Fruit fly (Drosophila melanogaster) whole organism, embryonic: ENCODE data around the gene Pax.

Source experiments
- Abd-B ChIP-seq: fragments of 200-800 bp; sonication (Bioruptor generic); optimal IDR thresholded peaks from 2 replicates; lab custom pipeline; 2018; ENCODE audit warnings: missing biosample characterization, mild to moderate bottlenecking, missing genetic modification characterization, moderate library complexity
- Asciz ChIP-seq: fragments of 200-800 bp; sonication (Bioruptor generic); optimal IDR thresholded peaks from 2 replicates; lab custom pipeline; 2017; ENCODE audit warnings: missing biosample characterization, mild to moderate bottlenecking, missing genetic modification characterization, missing genetic modification reagents
- CG10959 ChIP-seq: fragments of 200-800 bp; sonication (Bioruptor generic); IDR thresholded peaks from 2 replicates; pipeline ENCODE4 v1.3.6; 2022; ENCODE audit warnings: missing biosample characterization, missing genetic modification characterization
- CG11093 ChIP-seq: fragments of 200-800 bp; sonication (Bioruptor generic); IDR thresholded peaks from 3 replicates; pipeline ENCODE4 v1.3.6; 2022; ENCODE audit warnings: missing biosample characterization, missing genetic modification characterization
- CG12219 ChIP-seq: fragments of 200-800 bp; sonication (Bioruptor generic); optimal IDR thresholded peaks from 3 replicates; lab custom pipeline; 2018; ENCODE audit warnings: missing biosample characterization, mild to moderate bottlenecking, missing genetic modification characterization
- CG1529 ChIP-seq: fragments of 200-800 bp; sonication (Bioruptor generic); optimal IDR thresholded peaks from 3 replicates; lab custom pipeline; 2018; ENCODE audit warnings: missing biosample characterization, missing genetic modification characterization
- CG15479 ChIP-seq: fragments of 200-800 bp; sonication (Bioruptor generic); optimal IDR thresholded peaks from 3 replicates; lab custom pipeline; 2019; ENCODE audit warnings: missing biosample characterization, mild to moderate bottlenecking, missing genetic modification characterization, moderate library complexity
- CG17612 ChIP-seq: fragments of 200-800 bp; sonication (Bioruptor generic); IDR thresholded peaks from 2 replicates; pipeline ENCODE4 v1.3.6; 2022; ENCODE audit warnings: missing biosample characterization, missing genetic modification characterization
- CG2875 ChIP-seq: fragments of 200-800 bp; sonication (Bioruptor generic); optimal IDR thresholded peaks from 2 replicates; lab custom pipeline; 2017; ENCODE audit warnings: missing biosample characterization, mild to moderate bottlenecking, missing genetic modification characterization, missing genetic modification reagents
- CG3163 ChIP-seq: fragments of 200-800 bp; sonication (Bioruptor generic); optimal IDR thresholded peaks from 3 replicates; lab custom pipeline; 2016; ENCODE audit warnings: missing biosample characterization, missing genetic modification characterization
- CG3847 ChIP-seq: fragments of 200-800 bp; sonication (Bioruptor generic); IDR thresholded peaks from 2 replicates; pipeline ENCODE4 v1.3.6; 2022; ENCODE audit warnings: missing biosample characterization, missing genetic modification characterization
- CG4424 ChIP-seq: fragments of 200-800 bp; sonication (Bioruptor generic); optimal IDR thresholded peaks from 3 replicates; lab custom pipeline; 2016; ENCODE audit warnings: missing biosample characterization, missing genetic modification characterization
- ERR ChIP-seq: fragments of 200-800 bp; sonication (Bioruptor generic); optimal IDR thresholded peaks from 2 replicates; lab custom pipeline; 2016; ENCODE audit warnings: missing biosample characterization, missing genetic modification characterization
- HHEX ChIP-seq: fragments of 200-800 bp; sonication (Bioruptor generic); optimal IDR thresholded peaks from 3 replicates; lab custom pipeline; 2017; ENCODE audit warnings: missing biosample characterization, mild to moderate bottlenecking, missing genetic modification characterization, missing genetic modification reagents
- Kr ChIP-seq: fragments of 200-800 bp; sonication (Bioruptor generic); optimal IDR thresholded peaks from 2 replicates; lab custom pipeline; 2017; ENCODE audit warnings: missing biosample characterization, mild to moderate bottlenecking, missing genetic modification characterization
- Lim3 ChIP-seq: fragments of 200-800 bp; sonication (Bioruptor generic); IDR thresholded peaks from 2 replicates; pipeline ENCODE4 v1.3.6; 2022; ENCODE audit warnings: missing biosample characterization, missing genetic modification characterization
- Ptx1 ChIP-seq: fragments of 200-800 bp; sonication (Bioruptor generic); IDR thresholded peaks from 2 replicates; pipeline ENCODE4 v1.3.6; 2022; ENCODE audit warnings: missing biosample characterization, missing genetic modification characterization
- Ravus ChIP-seq: fragments of 200-800 bp; sonication (Bioruptor generic); IDR thresholded peaks from 2 replicates; pipeline ENCODE4 v1.3.6; 2022; ENCODE audit warnings: missing biosample characterization, missing genetic modification characterization
- Sin3A ChIP-seq: fragments of >200 bp; optimal IDR thresholded peaks from 2 replicates; lab custom pipeline; 2018
- YL-1 ChIP-seq: fragments of 200-800 bp; sonication (Bioruptor generic); optimal IDR thresholded peaks from 3 replicates; lab custom pipeline; 2017; ENCODE audit warnings: missing biosample characterization, mild to moderate bottlenecking, missing genetic modification characterization
- ap ChIP-seq: fragments of 200-800 bp; sonication (Bioruptor generic); IDR thresholded peaks from 2 replicates; pipeline ENCODE4 v1.3.6; 2022; ENCODE audit warnings: missing biosample characterization, missing genetic modification characterization
- btn ChIP-seq: fragments of 200-800 bp; sonication (Bioruptor generic); optimal IDR thresholded peaks from 2 replicates; lab custom pipeline; 2016; ENCODE audit warnings: missing biosample characterization, missing genetic modification characterization
- cad ChIP-seq: fragments of >200 bp; optimal IDR thresholded peaks from 2 replicates; lab custom pipeline; 2017; ENCODE audit warnings: missing biosample characterization, missing genetic modification characterization
- cas ChIP-seq: fragments of 200-800 bp; sonication (Bioruptor generic); IDR thresholded peaks from 2 replicates; pipeline ENCODE4 v1.3.6; 2022; ENCODE audit warnings: missing biosample characterization, missing genetic modification characterization
- caup ChIP-seq: fragments of 200-800 bp; sonication (Bioruptor generic); optimal IDR thresholded peaks from 3 replicates; lab custom pipeline; 2017; ENCODE audit warnings: missing biosample characterization, mild to moderate bottlenecking, missing genetic modification characterization, moderate library complexity; ENCODE audit not compliant: severe bottlenecking
- chif ChIP-seq, 2 experiments: fragments of 200-800 bp; sonication (Bioruptor generic); optimal IDR thresholded peaks; 3 replicates each; lab custom pipeline; 2016; ENCODE audit warnings: missing biosample characterization in 2 of 2, missing genetic modification characterization in 2 of 2
- ems ChIP-seq: fragments of 200-800 bp; sonication (Bioruptor generic); optimal IDR thresholded peaks from 3 replicates; lab custom pipeline; 2016; ENCODE audit warnings: missing biosample characterization, missing genetic modification characterization
- en ChIP-seq: fragments of 200-800 bp; sonication (Bioruptor generic); optimal IDR thresholded peaks from 2 replicates; lab custom pipeline; 2016; ENCODE audit warnings: missing biosample characterization, missing genetic modification characterization
- eyg ChIP-seq: fragments of 200-800 bp; sonication (Bioruptor generic); optimal IDR thresholded peaks from 3 replicates; lab custom pipeline; 2016; ENCODE audit warnings: missing biosample characterization, missing genetic modification characterization
- gsb ChIP-seq: fragments of 200-800 bp; sonication (Bioruptor generic); IDR thresholded peaks from 2 replicates; pipeline ENCODE4 v1.3.6; 2022; ENCODE audit warnings: missing biosample characterization, missing genetic modification characterization
- lilli ChIP-seq: fragments of 200-800 bp; sonication (Bioruptor generic); optimal IDR thresholded peaks from 3 replicates; lab custom pipeline; 2016; ENCODE audit warnings: missing biosample characterization, missing genetic modification characterization
- lmd ChIP-seq: fragments of 200-800 bp; sonication (Bioruptor generic); IDR thresholded peaks from 2 replicates; pipeline ENCODE4 v1.3.6; 2022; ENCODE audit warnings: missing biosample characterization, missing genetic modification characterization
- mirr ChIP-seq: fragments of 200-800 bp; sonication (Bioruptor generic); optimal IDR thresholded peaks from 3 replicates; lab custom pipeline; 2018; ENCODE audit warnings: missing biosample characterization, mild to moderate bottlenecking, missing genetic modification characterization
- mld ChIP-seq: fragments of 200-800 bp; sonication (Bioruptor generic); IDR thresholded peaks from 3 replicates; pipeline ENCODE4 v1.3.6; 2022; ENCODE audit warnings: missing biosample characterization, missing genetic modification characterization; ENCODE audit not compliant: partially characterized antibody
- pho ChIP-seq: fragments of 200-800 bp; sonication (Bioruptor generic); optimal IDR thresholded peaks from 2 replicates; lab custom pipeline; 2016; ENCODE audit warnings: missing biosample characterization, missing genetic modification characterization
- ranshi ChIP-seq: fragments of 200-800 bp; sonication (Bioruptor generic); IDR thresholded peaks from 2 replicates; pipeline ENCODE4 v1.3.6; 2022; ENCODE audit warnings: missing biosample characterization, missing genetic modification characterization
- run ChIP-seq: fragments of 200-800 bp; sonication (Bioruptor generic); optimal IDR thresholded peaks from 3 replicates; lab custom pipeline; 2018; ENCODE audit warnings: missing biosample characterization, mild to moderate bottlenecking, missing genetic modification characterization
- salm ChIP-seq: fragments of 200-800 bp; sonication (Bioruptor generic); optimal IDR thresholded peaks from 2 replicates; lab custom pipeline; 2018; ENCODE audit warnings: missing biosample characterization, mild to moderate bottlenecking, missing genetic modification characterization
- scrt ChIP-seq: fragments of 200-800 bp; sonication (Bioruptor generic); optimal IDR thresholded peaks from 2 replicates; lab custom pipeline; 2018; ENCODE audit warnings: missing biosample characterization, mild to moderate bottlenecking, missing genetic modification characterization, moderate library complexity
- sd ChIP-seq: fragments of 200-800 bp; sonication (Bioruptor generic); optimal IDR thresholded peaks from 3 replicates; lab custom pipeline; 2018; ENCODE audit warnings: missing biosample characterization, mild to moderate bottlenecking, missing genetic modification characterization, moderate library complexity
- shn ChIP-seq: fragments of 200-800 bp; sonication (Bioruptor generic); optimal IDR thresholded peaks from 3 replicates; lab custom pipeline; 2016; ENCODE audit warnings: missing biosample characterization, missing genetic modification characterization
- sqz ChIP-seq: fragments of 200-800 bp; sonication (Bioruptor generic); optimal IDR thresholded peaks from 3 replicates; lab custom pipeline; 2018; ENCODE audit warnings: missing biosample characterization, mild to moderate bottlenecking, missing genetic modification characterization
- stc ChIP-seq: fragments of 200-800 bp; sonication (Bioruptor generic); IDR thresholded peaks from 2 replicates; pipeline ENCODE4 v1.3.6; 2022; ENCODE audit warnings: missing biosample characterization, missing genetic modification characterization
- ttk ChIP-seq: fragments of 200-800 bp; sonication (Bioruptor generic); IDR thresholded peaks from 2 replicates; pipeline ENCODE4 v2.1.2; 2022; ENCODE audit warnings: missing biosample characterization, missing genetic modification characterization
- tup ChIP-seq: fragments of 200-800 bp; sonication (Bioruptor generic); optimal IDR thresholded peaks from 2 replicates; lab custom pipeline; 2016; ENCODE audit warnings: missing biosample characterization, mild to moderate bottlenecking, missing genetic modification characterization, moderate library complexity
- tx ChIP-seq: fragments of 200-800 bp; sonication (Bioruptor generic); optimal IDR thresholded peaks from 2 replicates; lab custom pipeline; 2016; ENCODE audit warnings: missing biosample characterization, missing genetic modification characterization
- unc-4 ChIP-seq: fragments of 200-800 bp; sonication (Bioruptor generic); IDR thresholded peaks from 2 replicates; pipeline ENCODE4 v1.3.6; 2022; ENCODE audit warnings: missing biosample characterization, missing genetic modification characterization; ENCODE audit not compliant: partially characterized antibody
- wek ChIP-seq: fragments of 200-800 bp; sonication (Bioruptor generic); optimal IDR thresholded peaks from 3 replicates; lab custom pipeline; 2018; ENCODE audit warnings: missing biosample characterization, mild to moderate bottlenecking, missing genetic modification characterization, moderate library complexity
- zf30C ChIP-seq: fragments of 200-800 bp; sonication (Bioruptor generic); optimal IDR thresholded peaks from 3 replicates; lab custom pipeline; 2018; ENCODE audit warnings: missing biosample characterization, mild to moderate bottlenecking, missing genetic modification characterization

Pax gene

DNA sequence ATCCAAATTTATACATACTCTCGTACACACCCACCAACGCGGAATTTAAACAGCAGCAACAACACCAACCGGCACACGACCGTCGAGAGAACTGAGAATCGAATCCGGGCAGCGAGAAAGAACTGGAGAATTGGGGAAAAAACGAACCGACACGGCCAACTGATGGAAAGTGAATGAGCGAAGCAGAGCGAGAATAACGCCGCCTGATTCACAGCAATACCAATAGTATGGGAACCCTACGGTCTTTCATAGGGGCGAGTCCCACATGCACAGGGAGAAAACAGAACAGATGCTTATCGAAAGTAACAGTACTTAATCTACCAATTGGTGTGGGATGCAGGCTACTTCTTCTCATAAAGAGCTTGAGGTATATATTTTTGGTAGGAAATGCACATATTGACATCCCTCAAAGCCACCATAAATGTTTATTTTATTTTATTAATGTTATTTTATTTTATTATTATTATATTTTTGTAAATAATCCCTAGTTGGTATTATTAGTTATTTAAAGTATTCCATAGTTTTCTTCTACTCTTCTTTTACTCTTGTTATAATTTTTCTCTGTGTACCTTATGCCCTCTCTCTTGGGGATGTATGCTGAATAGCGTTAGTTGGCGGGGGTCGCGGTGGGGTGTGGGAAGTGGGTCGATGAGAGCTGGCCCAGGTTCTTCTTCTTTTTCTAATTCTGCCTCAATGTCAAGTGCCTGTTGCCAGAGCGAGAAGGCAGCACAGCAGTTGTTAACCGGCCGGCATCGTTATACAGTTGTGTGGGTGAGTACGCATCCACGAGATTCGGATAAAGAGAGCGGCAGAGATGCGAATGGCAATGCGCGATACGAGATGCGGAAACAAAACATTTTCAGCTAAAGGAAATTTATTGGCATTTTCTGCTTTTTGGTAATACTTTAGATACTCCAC lies 27.8 kb downstream of the Pax start, which contains the start of gene CG17544 (continued):
- TF ChIP-seq run (tag; lab: Kevin White, UChicago) (peak; percentile 50), zf30C (GFP tag; lab: Kevin White, UChicago) (peak; percentile 83), scrt (peak; percentile 88), Lim3 (GFP tag; lab: Robert Waterston, UW) (no peak), cas (no peak), Ptx1 (GFP tag; lab: Robert Waterston, UW) (peak; percentile 67), ERR (GFP tag; lab: Kevin White, UChicago) (peak; percentile 40), ttk (GFP tag; lab: Robert Waterston, UW) (peak; percentile 79), CG4424 (GFP tag; lab: Kevin White, UChicago) (peak; percentile 73), lmd (peak; percentile 51; the same call in 1 of the 2 replicates), en (no peak), chif (GFP tag; optimal IDR thresholded peaks at IDR 0.05; lab: Kevin White, UChicago) (peak; percentile 12 to 43), caup (GFP tag; lab: Kevin White, UChicago) (peak; percentile 72), ranshi (GFP tag; lab: Robert Waterston, UW) (peak; percentile 47; the same call in 1 of the 2 replicates), ap (GFP tag; lab: Robert Waterston, UW) (0 out of 2 replicates have a peak, but pooled peaks have one; percentile 10), sd (tag; lab: Kevin White, UChicago) (peak; percentile 75), Kr (no peak), mirr (GFP tag; lab: Kevin White, UChicago) (peak; percentile 68), CG3847 (GFP tag; lab: Robert Waterston, UW) (peak; percentile 56; the same call in 1 of the 2 replicates), tup (GFP tag; lab: Kevin White, UChicago) (no peak), YL-1 (GFP tag; lab: Kevin White, UChicago) (peak; percentile 31), tx (GFP tag; lab: Kevin White, UChicago) (no peak), sqz (GFP tag; lab: Kevin White, UChicago) (peak; percentile 40), Abd-B (GFP tag; lab: Kevin White, UChicago) (peak; percentile 70), CG10959 (GFP tag; lab: Robert Waterston, UW) (no peak), wek (GFP tag; lab: Kevin White, UChicago) (no peak), unc-4 (GFP tag; lab: Robert Waterston, UW) (peak; percentile 48), Sin3A (lab: Kevin White, UChicago) (no peak), HHEX (peak; percentile 83), pho (GFP tag; lab: Kevin White, UChicago) (peak; percentile 26), lilli (GFP tag; lab: Kevin White, UChicago) (peak; percentile 27), stc (GFP tag; lab: Robert Waterston, UW) (peak; percentile 7; the same call in 1 of the 2 replicates), eyg (GFP tag; lab: Kevin White, UChicago) (no peak), CG12219 (peak; percentile 11), shn (GFP tag; lab: Kevin White, UChicago) (no peak), ems (no peak), CG1529 (GFP tag; lab: Kevin White, UChicago) (no peak), CG17612 (GFP tag; lab: Robert Waterston, UW) (no peak), btn (GFP tag; lab: Kevin White, UChicago) (no peak), cad (GFP tag; lab: Kevin White, UChicago) (no peak), gsb (GFP tag; lab: Robert Waterston, UW) (0 out of 2 replicates have a peak, but pooled peaks have one; percentile 37), CG15479 (GFP tag; lab: Kevin White, UChicago) (no peak), CG11093 (peak; percentile 50; the same call in 1 of the 3 replicates), salm (tag; lab: Kevin White, UChicago) (peak; percentile 28), Ravus (GFP tag; lab: Robert Waterston, UW) (no peak), CG3163 (peak; percentile 62), CG2875 (peak; percentile 50), Asciz (peak; percentile 64), mld (GFP tag; lab: Robert Waterston, UW) (no peak)
